Worm (Caenorhabditis elegans) whole organism, L1 larva: ENCODE data around the gene T27A10.2.

ENCODE experiments used
- C34B4.2 ChIP-seq: sonication (generic microtip); optimal IDR thresholded peaks from 2 replicates; lab custom pipeline; 2017; ENCODE audit warnings: mild to moderate bottlenecking, missing genetic modification characterization, missing compliant biosample characterization
- dpl-1 ChIP-seq, 3 experiments: fragments of 150-350 bp in 2 of 3; sonication (generic microtip) in 1 of 3; optimal IDR thresholded peaks; 2 replicates each; lab custom pipeline; 2014 to 2017; ENCODE audit warnings: missing biosample characterization in 3 of 3, missing genetic modification characterization in 3 of 3, missing genetic modification reagents in 3 of 3
- efl-1 ChIP-seq, 4 experiments: fragments of 150-350 bp; optimal IDR thresholded peaks in 3 of 4; peaks in 1 of 4; 1 replicate in 1 of 4; 2 replicates in 3 of 4; lab custom pipeline; 2014; ENCODE audit warnings: missing biosample characterization in 2 of 4, missing genetic modification characterization in 2 of 4, missing genetic modification reagents in 2 of 4
- fos-1 ChIP-seq: fragments of 150-350 bp; optimal IDR thresholded peaks from 2 replicates; lab custom pipeline; 2014; ENCODE audit warnings: missing biosample characterization, missing genetic modification characterization
- lin-39 ChIP-seq: fragments of 150-350 bp; optimal IDR thresholded peaks from 2 replicates; lab custom pipeline; 2014; ENCODE audit warnings: missing biosample characterization, missing genetic modification reagents, missing genetic modification characterization
- lir-3 ChIP-seq: sonication (generic microtip); optimal IDR thresholded peaks from 2 replicates; lab custom pipeline; 2016; ENCODE audit warnings: mild to moderate bottlenecking, missing genetic modification characterization, moderate library complexity, missing compliant biosample characterization; ENCODE audit not compliant: poor library complexity
- nhr-76 ChIP-seq: sonication (generic microtip); optimal IDR thresholded peaks from 2 replicates; lab custom pipeline; 2017; ENCODE audit warnings: missing biosample characterization, missing genetic modification characterization
- nhr-84 ChIP-seq: sonication (generic microtip); optimal IDR thresholded peaks from 2 replicates; lab custom pipeline; 2017; ENCODE audit warnings: missing biosample characterization, missing genetic modification characterization
- pqm-1 ChIP-seq: sonication (generic microtip); optimal IDR thresholded peaks from 3 replicates; lab custom pipeline; 2017; ENCODE audit warnings: missing biosample characterization, missing genetic modification characterization

DNA sequence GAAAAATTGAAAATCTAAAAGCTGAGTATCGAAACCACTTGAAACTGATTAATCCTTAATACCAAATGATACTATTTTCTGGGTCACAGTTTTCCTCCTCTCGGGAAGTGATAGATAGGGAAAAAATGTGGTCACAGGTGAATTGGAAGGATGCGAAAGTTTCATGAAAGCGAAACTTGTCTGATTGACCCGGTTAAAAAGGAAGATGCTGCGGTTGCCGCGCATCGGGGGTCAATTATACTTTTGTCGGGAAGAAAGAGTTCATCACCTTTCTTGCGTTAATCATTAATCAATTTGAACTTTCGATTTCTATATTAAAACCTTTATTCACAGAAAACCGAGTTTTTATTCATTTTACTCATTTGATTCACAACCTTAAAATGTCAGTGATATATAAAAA, 11.2 kb downstream of the T27A10.2 start:
- no peak for TF ChIP-seq lin-39 (tag; lab: Kevin White, UChicago)
- TF ChIP-seq nhr-76 = no peak
- no peak for TF ChIP-seq pqm-1 (tag; lab: Kevin White, UChicago)
- TF ChIP-seq lir-3 (tag; lab: Kevin White, UChicago) = no peak
- TF ChIP-seq efl-1 (optimal IDR thresholded peaks at IDR 0.05; lab: Kevin White, UChicago) = no peak
- TF ChIP-seq efl-1 (GFP tag; optimal IDR thresholded peaks at IDR 0.05 in 1 of 2; lab: Kevin White, UChicago) = no peak
- no peak for TF ChIP-seq fos-1 (tag; lab: Kevin White, UChicago)
- no peak for TF ChIP-seq nhr-84 (tag; lab: Kevin White, UChicago)
- TF ChIP-seq dpl-1 (GFP tag; optimal IDR thresholded peaks at IDR 0.05; lab: Kevin White, UChicago) = no peak
- no peak for TF ChIP-seq C34B4.2 (tag; lab: Kevin White, UChicago)
